Worm (Caenorhabditis elegans): ENCODE measurements around the gene ceh-34.

The ceh-34 gene

DNA sequence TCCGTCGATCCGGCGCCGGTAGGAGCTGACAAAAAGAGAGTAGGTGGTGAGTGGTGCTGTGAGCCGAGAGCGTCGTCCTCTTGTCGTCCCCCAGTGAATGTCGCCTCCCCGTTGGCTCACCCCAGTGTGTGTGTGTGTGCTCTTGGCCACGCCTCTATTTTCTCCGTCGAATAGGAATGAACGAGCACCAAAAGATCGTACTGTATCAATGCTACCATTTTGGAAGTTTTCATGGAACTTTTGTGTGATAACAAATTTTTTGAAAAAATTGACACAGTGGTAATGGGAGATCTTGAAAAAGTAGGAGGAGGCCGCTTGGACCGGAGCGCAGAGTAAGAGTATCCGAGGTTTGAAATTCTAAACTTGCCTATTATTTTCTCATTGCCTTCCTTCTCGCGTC lies at the start of gene ceh-34:
TSS of gene ceh-34 (minus strand) at position 101 of the 400 bp plus-strand sequence.
- no peak for TF ChIP-seq unc-62 (GFP tag; optimal IDR thresholded peaks at IDR 0.05)

DNA sequence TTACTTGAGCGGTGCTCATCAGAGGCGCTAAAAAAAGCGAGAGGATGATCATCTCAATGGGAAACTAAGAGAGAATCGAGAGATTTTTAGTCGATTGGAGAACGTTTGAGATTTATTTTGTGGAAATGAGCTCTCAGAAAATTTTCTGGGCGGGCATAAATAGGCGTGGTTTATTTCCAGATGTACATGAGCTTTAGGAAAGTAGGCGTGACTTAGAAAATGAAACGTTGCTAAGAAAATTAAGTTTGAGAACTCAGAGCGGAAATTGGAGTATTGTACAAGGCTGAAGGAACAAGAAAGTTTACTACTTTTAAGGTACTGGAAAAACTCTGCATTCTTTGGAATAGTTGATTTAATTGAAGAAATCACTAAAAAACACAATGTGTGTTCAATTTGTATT lies 49.4 kb upstream of the ceh-34 start, which contains the start of gene T09D3.9:
TSS of gene T09D3.9 (minus strand) at position 101 of the 400 bp plus-strand sequence.
- TF ChIP-seq unc-62 (GFP tag; optimal IDR thresholded peaks at IDR 0.05): no peak

DNA sequence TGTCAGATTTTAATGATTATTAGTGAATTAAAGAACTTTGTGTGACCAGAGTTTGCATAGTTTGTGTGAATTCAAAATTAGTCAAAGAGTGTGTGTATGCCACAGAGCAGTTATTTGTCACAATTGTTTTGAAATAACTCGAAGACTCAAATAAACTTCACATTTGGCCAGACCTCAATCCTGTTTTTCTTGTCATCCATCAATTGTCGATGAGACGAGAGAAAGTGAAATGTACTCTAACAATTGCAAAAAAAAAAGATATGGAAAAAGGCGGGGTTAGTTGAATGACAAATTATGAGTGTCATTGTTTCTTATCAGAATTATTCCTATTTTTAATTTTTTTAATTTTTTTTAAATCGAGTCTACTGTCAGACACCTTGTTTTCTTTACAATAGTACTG lies 45.5 kb upstream of the ceh-34 start, which contains the start of gene T09D3.8:
TSS of gene T09D3.8 (plus strand) at position 301 of the 400 bp plus-strand sequence.
- TF ChIP-seq unc-62 (GFP tag; optimal IDR thresholded peaks at IDR 0.05): no peak

DNA sequence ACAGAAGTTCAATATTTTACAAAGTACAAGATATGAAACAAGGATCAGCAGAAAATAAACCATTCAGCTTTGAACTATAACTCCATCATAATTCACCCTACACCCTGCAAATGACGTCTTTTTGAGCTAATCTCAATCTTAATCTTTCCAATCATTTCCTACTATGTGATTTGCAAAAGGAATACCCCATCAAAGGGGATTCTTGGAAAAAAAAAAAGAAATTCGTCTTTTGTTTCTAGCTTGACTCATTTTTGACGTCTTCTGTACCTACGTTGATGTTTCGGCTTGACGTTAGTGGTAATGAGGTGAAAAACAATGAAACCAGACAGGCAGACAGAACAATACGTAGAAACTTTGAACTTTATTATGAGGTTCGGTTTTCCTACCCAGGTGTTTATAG lies 42.8 kb upstream of the ceh-34 start:
- no peak for TF ChIP-seq unc-62 (GFP tag; optimal IDR thresholded peaks at IDR 0.05)

DNA sequence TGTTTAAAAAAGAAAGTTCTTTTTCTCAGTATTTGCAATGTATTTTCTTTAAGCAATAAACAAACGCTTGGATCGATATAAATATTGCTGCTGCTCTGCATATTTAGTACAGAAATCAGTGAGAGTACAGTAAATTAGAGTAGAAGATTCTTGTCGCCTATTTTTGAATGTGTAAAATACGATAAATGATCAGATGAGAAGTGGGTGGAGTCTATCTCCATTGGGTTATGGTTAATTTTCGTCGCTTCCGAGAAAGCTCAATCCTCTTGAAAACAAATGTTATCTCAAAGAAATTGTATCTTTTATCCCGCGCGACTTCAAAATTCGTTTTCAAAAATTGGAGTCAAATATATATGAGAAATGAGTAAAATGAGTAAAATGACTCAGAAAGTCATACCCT lies 39.4 kb upstream of the ceh-34 start, which contains the start of gene nhr-216:
TSS of gene nhr-216 (minus strand) at position 101 of the 400 bp plus-strand sequence.
- TF ChIP-seq unc-62 (GFP tag; optimal IDR thresholded peaks at IDR 0.05): no peak

DNA sequence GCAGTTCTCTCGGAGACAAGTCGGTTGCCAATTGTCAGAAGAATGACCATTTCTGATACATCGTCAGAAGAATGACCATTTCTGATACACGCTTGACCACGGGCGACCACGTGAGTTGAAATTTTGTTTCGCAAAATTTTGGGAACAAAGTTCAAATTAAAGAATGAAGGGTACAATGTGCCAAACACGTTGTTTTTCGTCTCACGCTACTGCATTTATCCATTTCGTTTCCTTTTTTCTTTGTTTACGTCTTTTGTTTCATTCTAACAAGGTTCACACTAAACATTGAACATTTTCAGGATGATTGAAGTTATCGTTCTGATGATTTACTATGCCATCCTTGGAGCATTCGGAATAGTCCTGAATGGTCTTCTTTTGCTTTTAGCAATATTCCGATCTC lies 32.1 kb upstream of the ceh-34 start, which contains the start of gene srd-9:
TSS of gene srd-9 (plus strand) at position 301 of the 400 bp plus-strand sequence.
- no peak for TF ChIP-seq unc-62 (GFP tag; optimal IDR thresholded peaks at IDR 0.05)

DNA sequence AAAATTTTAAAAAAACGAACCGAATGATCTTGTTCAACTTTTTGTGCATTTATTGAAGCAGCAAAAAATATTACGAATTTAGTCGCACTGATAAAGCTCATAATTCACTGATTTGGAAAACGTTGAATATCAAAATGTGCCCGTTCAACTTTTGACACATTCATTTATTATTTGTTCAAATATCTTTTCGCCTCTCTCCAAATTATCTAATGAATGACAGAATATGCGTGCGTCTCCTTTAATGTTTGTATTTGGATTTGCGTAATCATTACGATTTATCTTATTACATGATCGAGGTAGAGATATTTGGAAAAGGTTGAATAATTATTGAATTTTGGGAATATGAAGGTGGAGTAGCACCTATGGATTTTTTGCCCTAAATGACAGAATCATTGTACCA lies 30.1 kb upstream of the ceh-34 start, which contains the start of gene T09D3.3:
TSS of gene T09D3.3 (minus strand) at position 101 of the 400 bp plus-strand sequence.
- no peak for TF ChIP-seq unc-62 (GFP tag; optimal IDR thresholded peaks at IDR 0.05)

DNA sequence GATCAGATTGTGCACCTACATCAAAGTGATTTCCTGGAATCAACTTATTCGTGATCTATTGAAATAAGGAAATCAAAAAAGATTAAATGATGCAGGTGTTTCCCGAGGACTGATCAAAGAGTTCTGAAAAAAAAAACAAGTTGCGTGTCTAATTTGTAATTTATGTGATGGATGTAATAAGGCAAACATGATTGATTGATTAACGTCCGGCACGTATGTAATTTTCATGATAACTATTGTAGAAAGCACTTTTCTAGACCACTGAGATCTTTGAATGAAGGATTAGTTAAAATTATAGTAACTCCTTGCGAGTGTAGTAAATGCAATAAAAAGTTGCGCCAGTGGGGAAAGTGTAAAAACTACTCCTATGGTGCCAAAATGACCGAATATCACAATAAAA lies 26.0 kb upstream of the ceh-34 start, which contains the start of gene srg-25:
TSS of gene srg-25 (minus strand) at position 101 of the 400 bp plus-strand sequence.
- no peak for TF ChIP-seq unc-62 (GFP tag; optimal IDR thresholded peaks at IDR 0.05)

DNA sequence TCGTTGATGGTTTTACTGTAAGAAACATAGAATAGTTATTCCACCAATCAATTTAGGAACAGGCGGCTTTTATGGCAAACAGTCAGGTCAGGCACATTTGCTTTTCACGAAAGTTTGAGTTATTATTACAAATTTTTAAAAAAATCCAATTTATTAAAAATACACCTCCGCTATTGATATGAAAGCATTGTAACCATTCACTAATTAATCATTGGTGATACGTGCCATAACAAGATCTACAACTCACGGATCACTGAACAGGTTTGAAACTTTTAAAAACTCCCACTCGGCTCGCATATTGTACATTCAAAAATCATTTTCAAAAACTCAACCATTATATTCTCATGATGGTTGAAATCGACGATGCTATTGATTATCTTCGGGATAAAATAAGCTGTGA lies 20.1 kb upstream of the ceh-34 start, which contains the start of gene srg-27:
TSS of gene srg-27 (plus strand) at position 301 of the 400 bp plus-strand sequence.
- no peak for TF ChIP-seq unc-62 (GFP tag; optimal IDR thresholded peaks at IDR 0.05)

DNA sequence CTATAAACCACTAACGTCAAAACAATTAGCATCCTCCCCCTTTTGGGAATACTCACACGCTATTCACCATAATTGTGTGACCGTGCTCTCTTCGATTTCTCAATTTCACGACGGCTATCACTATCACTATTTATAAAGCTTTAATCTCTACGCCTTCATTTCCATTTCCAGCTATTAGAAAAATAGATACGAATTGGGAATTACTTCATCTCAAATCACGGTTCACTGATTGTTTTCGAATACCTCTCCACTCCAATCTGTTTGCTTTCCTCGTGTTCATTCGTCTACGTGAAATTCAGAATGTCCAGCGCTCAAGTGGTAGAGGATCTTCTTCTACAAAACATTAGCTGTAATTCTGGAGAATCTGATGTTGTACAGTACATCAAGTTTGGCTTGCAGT lies 17.5 kb upstream of the ceh-34 start, which contains the start of gene srg-29:
TSS of gene srg-29 (plus strand) at position 301 of the 400 bp plus-strand sequence.
- no peak for TF ChIP-seq unc-62 (GFP tag; optimal IDR thresholded peaks at IDR 0.05)

DNA sequence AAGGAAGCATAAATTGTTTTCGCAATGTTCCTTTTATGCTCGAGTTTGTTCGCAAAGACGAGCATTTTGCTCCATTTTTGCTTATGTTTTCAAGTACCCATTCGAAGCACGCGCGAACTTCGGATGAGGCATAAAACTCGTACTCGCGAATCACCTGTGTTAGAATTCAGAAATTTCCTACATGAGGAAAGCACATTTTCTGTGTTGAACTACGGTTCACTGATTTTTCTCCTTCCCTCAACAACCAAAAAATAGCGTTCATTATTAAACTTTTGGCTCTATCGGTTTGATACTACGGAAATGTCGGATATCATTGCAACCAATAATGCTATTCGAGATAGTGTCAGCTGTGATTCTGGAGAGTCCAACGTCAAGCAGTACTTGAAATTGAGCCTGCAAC lies 15.2 kb upstream of the ceh-34 start, which contains the start of gene srg-28:
TSS of gene srg-28 (plus strand) at position 301 of the 400 bp plus-strand sequence.
- TF ChIP-seq unc-62 (GFP tag; optimal IDR thresholded peaks at IDR 0.05): no peak

DNA sequence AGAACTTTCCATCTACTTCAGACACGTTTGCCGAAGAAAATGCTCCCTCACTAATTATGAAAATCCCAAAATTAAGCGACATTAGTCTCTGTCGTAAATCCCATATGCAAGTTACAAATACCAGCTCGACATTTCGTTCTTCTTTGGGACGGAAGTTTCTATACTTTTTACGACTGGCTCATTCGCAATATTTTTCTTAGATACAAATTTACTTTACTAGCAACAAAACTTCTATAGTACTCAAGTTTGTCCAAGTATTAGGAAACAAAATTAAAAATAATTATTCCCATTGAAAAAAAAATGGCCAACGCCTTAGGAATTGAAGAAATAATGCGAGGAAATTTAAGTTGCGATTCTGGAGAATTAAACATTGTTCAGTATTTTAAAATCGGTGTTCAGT lies 11.6 kb upstream of the ceh-34 start, which contains the start of gene srg-26:
TSS of gene srg-26 (plus strand) at position 301 of the 400 bp plus-strand sequence.
- no peak for TF ChIP-seq unc-62 (GFP tag; optimal IDR thresholded peaks at IDR 0.05)

DNA sequence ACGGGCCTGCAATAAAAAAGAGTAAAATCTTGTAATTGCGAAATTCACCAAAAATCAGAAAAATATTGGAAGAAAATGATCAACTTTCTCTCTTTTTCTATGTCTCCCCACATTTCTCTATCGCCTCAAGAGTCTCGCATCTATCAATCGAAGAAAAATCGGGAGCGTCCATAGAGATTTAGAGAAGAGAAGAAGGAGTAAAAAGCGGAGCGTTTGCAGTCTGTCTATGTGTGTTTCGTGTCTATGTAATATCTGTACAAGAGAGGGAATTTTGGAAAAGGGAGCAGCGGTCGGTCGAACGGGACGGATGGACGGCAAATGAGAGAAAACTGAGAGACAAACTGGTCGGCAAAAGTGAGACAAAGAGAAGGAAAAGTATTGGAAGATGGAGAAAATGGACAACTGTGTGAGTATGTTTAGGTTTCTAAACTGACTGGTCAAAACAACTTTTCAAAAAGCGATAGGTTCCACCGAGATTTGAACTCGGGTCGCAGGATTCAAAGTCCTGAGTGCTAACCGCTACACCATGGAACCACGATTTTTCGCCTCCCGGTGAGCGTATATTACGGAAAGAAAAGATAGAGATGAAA lies 10.4 kb upstream of the ceh-34 start:
- TF ChIP-seq unc-62 (GFP tag; optimal IDR thresholded peaks at IDR 0.05): no peak

DNA sequence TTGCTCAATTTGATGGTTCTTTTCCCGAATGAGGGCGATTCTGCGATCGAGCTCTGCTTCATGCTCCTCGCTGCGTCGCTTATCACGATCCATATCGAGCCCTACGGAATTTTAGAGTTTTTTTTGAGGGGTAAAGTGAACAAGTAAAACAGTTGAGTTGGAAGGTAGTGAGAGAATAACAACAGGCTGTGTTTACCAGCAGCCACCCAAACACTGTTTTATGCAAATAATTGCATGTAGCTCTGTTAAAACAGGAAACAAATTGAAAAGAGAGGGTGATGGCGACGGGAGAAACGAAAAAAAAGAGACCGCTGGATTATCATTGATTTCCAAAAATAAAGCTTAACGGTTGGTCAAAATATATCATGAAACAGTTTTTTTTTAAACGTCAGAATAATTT lies 8.9 kb upstream of the ceh-34 start, which contains the start of gene C10G8.8:
TSS of gene C10G8.8 (minus strand) at position 101 of the 400 bp plus-strand sequence.
- TF ChIP-seq unc-62 (GFP tag; optimal IDR thresholded peaks at IDR 0.05): no peak

DNA sequence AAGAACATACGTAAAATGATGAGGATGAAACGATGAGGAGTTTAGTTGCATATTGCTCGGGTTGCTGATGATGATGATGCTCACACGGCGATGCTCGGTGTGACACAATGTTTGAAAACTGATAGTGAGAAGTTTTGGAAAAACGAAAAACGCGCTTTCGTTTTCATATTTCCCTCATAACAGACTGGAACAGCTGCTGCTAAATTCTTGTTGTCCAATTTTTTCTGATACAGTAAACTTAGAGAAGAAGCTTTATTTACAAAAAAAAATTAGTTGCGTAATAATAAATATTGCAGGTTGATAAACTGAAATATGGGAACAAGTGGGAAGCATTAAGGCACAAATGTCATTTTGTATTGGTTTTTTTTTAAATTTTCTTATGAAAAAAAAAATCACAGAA lies 5.2 kb upstream of the ceh-34 start, which contains the start of gene ceh-33:
TSS of gene ceh-33 (minus strand) at position 101 of the 400 bp plus-strand sequence.
- TF ChIP-seq unc-62 (GFP tag; optimal IDR thresholded peaks at IDR 0.05): no peak

DNA sequence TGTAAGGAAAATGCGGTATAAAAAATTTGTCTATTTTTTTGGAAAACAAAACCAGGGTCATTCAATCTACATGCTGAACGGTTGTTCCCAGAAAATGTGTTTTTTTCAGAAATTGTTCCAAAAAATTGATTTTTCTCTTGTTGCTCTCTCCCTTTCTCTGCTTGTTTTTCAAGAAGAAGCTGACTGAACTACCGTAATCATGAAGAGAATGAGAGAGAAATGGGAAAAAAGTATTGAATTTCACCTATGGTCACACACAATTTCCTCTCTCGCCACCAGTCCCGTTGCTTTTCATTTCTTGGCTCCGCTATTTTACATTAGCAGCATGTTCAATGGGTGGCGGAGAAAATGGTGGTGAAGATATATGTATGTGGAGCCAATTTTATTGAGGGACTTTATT lies 3.4 kb upstream of the ceh-34 start:
- no peak for TF ChIP-seq unc-62 (GFP tag; optimal IDR thresholded peaks at IDR 0.05)

DNA sequence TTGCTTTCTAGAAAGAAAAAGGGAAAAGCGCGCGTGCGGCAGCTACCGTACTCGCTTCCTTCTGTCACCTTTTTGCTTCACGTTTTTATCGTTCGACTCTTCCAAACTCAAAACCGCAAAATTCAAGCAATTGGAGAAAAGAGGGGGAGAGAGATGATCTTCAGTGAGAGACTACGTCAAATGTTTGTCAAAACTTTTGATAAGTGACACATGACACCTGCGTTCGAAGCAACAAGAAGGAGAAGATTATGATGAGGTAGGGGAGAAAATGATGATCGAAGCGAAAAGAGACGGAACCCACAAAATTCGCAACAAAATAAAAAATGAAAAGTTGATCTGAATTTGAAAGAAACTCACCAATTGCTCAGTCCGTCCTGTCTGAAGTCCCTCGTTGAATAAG lies 1.0 kb downstream of the ceh-34 start:
- TF ChIP-seq unc-62 (GFP tag; optimal IDR thresholded peaks at IDR 0.05): no peak
